Worm (Caenorhabditis elegans) whole organism, early embryonic: ENCODE results near the gene srw-10.

Source experiments
- B0310.2 ChIP-seq: sonication (generic microtip); optimal IDR thresholded peaks from 2 replicates; lab custom pipeline; 2016; ENCODE audit warnings: mild to moderate bottlenecking, missing genetic modification characterization, missing compliant biosample characterization
- F13C5.2 ChIP-seq: sonication (generic microtip); optimal IDR thresholded peaks from 2 replicates; lab custom pipeline; 2017; ENCODE audit warnings: mild to moderate bottlenecking, missing genetic modification characterization, inconsistent platforms, missing compliant biosample characterization
- aly-1 ChIP-seq: sonication (generic microtip); optimal IDR thresholded peaks from 2 replicates; lab custom pipeline; 2016; ENCODE audit warnings: missing genetic modification characterization, missing compliant biosample characterization
- ama-1 ChIP-seq: fragments of 150-350 bp; optimal IDR thresholded peaks from 2 replicates; lab custom pipeline; 2014
- ceh-13 ChIP-seq: fragments of 200-800 bp; sonication (Bioruptor generic); optimal IDR thresholded peaks from 2 replicates; lab custom pipeline; 2018; ENCODE audit warnings: mild to moderate bottlenecking, missing genetic modification characterization, missing compliant biosample characterization
- ceh-36 ChIP-seq: sonication (generic microtip); optimal IDR thresholded peaks from 2 replicates; lab custom pipeline; 2016; ENCODE audit warnings: missing genetic modification characterization, inconsistent platforms, missing compliant biosample characterization
- ets-7 ChIP-seq: sonication (generic microtip); optimal IDR thresholded peaks from 2 replicates; lab custom pipeline; 2016; ENCODE audit warnings: missing genotype, missing genetic modification characterization, missing compliant biosample characterization
- flt-1 ChIP-seq: fragments of 200-800 bp; sonication (Bioruptor generic); IDR thresholded peaks from 2 replicates; pipeline ENCODE4 v1.3.6; 2022; ENCODE audit warnings: missing genetic modification characterization, missing compliant biosample characterization
- hmbx-1 ChIP-seq: sonication (generic microtip); optimal IDR thresholded peaks from 2 replicates; lab custom pipeline; 2016; ENCODE audit warnings: mild to moderate bottlenecking, missing genetic modification characterization, missing compliant biosample characterization
- hmg-4 ChIP-seq: fragments of 200-800 bp; sonication (Bioruptor generic); optimal IDR thresholded peaks from 2 replicates; lab custom pipeline; 2018; ENCODE audit warnings: mild to moderate bottlenecking, missing genetic modification characterization, missing compliant biosample characterization
- hnd-1 ChIP-seq: sonication (generic microtip); optimal IDR thresholded peaks from 2 replicates; lab custom pipeline; 2016; ENCODE audit warnings: missing genetic modification characterization, missing compliant biosample characterization
- pes-1 ChIP-seq: fragments of 200-800 bp; sonication (Bioruptor generic); IDR thresholded peaks from 2 replicates; pipeline ENCODE4 v1.3.6; 2022; ENCODE audit warnings: missing genetic modification reagents, missing genetic modification characterization, missing compliant biosample characterization
- scrt-1 ChIP-seq: fragments of 200-800 bp; sonication (Bioruptor generic); IDR thresholded peaks from 2 replicates; pipeline ENCODE4 v1.3.6; 2022; ENCODE audit warnings: missing genetic modification characterization, missing compliant biosample characterization
- sea-1 ChIP-seq: fragments of 200-800 bp; sonication (Bioruptor generic); conservative IDR thresholded peaks from 2 replicates; pipeline ENCODE4 v1.3.6; 2022; ENCODE audit warnings: missing genetic modification characterization, missing compliant biosample characterization
- tbx-11 ChIP-seq: fragments of 200-800 bp; sonication (Bioruptor generic); IDR thresholded peaks from 2 replicates; pipeline ENCODE4 v1.3.6; 2022; ENCODE audit warnings: missing genetic modification characterization, missing compliant biosample characterization
- tbx-37 ChIP-seq: fragments of 200-800 bp; sonication (Bioruptor generic); conservative IDR thresholded peaks from 2 replicates; pipeline ENCODE4 v1.3.6; 2022; ENCODE audit warnings: missing genetic modification reagents, missing genetic modification characterization, missing compliant biosample characterization
- tra-4 ChIP-seq: sonication (generic microtip); optimal IDR thresholded peaks from 2 replicates; lab custom pipeline; 2017; ENCODE audit warnings: missing genetic modification characterization, missing compliant biosample characterization

The srw-10 gene

DNA sequence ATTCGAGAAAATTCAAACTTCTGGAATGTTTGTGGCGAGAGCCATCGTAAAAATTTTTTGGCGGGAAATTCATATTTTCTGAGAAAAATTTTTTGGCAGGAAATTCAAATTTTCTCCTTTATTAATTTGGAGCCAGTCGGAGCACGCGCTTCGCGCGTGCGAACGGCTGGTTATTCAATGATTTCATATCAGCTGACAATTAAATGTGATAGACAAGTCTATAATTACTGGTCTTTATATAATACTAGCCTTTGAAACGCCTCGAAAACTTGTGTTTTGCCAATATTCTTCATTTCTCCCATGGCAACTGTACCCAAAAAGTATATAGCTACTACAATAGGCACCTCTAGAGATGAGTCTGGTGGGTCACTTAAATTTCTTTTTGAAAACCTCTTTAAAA, at the start of gene srw-10:
srw-10 (plus strand) TSS at position 301 of the 400 bp plus-strand sequence.
- TF ChIP-seq tra-4 (tag; lab: Kevin White, UChicago) (no peak), B0310.2 (tag; lab: Kevin White, UChicago) (no peak), ceh-13 (GFP tag; lab: Kevin White, UChicago) (no peak), hmbx-1 (tag; lab: Kevin White, UChicago) (no peak), sea-1 (GFP tag; lab: Robert Waterston, UW) (no peak), scrt-1 (GFP tag; lab: Robert Waterston, UW) (no peak), tbx-11 (GFP tag; lab: Robert Waterston, UW) (no peak), hnd-1 (tag; lab: Kevin White, UChicago) (no peak), aly-1 (tag; lab: Kevin White, UChicago) (no peak), ets-7 (tag; lab: Kevin White, UChicago) (no peak), pes-1 (GFP tag; lab: Robert Waterston, UW) (no peak), ceh-36 (tag; lab: Kevin White, UChicago) (no peak), ama-1 (lab: Kevin White, UChicago) (no peak), tbx-37 (GFP tag; lab: Robert Waterston, UW) (no peak), hmg-4 (GFP tag; lab: Kevin White, UChicago) (no peak), flt-1 (GFP tag; lab: Robert Waterston, UW) (no peak), F13C5.2 (tag; lab: Kevin White, UChicago) (no peak)

DNA sequence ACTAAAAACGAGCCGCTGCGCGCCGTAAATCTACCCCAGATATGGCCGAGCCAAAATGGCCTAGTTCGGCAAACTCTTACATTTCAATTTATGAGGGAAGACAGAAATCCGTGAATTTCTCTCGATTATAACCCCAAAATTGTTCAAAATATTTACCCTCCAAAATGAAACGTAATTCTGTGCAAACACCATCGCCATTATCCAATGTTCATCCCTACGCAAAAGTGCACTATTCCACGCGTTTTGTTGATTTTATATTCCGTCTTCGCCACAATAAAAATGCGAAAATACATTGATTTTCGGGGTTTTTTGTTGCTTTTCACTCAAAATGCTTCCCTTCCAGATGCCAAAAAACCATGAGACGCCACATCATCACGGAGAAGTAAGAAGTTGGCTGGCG, 43.9 kb upstream of the srw-10 start, which contains the start of gene hut-1:
hut-1 (plus strand) TSS at position 344 of the 400 bp plus-strand sequence.
- 0 out of 2 replicates have a peak, but pooled peaks have one; percentile 2 for TF ChIP-seq tbx-37 (GFP tag; lab: Robert Waterston, UW)
- TF ChIP-seq hmg-4 (GFP tag; lab: Kevin White, UChicago), result peak; percentile 20
- no peak for TF ChIP-seq hmbx-1 (tag; lab: Kevin White, UChicago)
- TF ChIP-seq F13C5.2 (tag; lab: Kevin White, UChicago), result peak; percentile 29
- TF ChIP-seq pes-1 (GFP tag; lab: Robert Waterston, UW), result no peak
- no peak for TF ChIP-seq scrt-1 (GFP tag; lab: Robert Waterston, UW)
- TF ChIP-seq sea-1 (GFP tag; lab: Robert Waterston, UW), result no peak

DNA sequence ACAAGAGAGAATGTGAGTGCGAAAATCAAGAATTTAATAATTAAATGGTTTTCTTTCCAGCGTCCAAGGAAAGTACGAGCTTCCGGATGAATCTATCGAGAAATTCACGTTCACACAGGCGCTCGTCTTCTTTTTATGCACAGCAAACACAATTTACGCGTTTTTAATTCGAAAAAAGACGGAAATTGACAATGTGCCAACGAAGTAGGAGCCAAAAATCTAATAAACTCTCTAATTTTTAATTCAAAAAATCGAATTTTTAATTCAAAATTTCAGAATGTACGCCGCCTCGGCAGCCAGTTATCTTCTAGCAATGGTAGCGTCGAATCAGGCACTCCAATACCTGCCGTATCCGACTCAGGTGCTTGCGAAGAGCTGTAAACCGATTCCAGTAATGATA, 43.5 kb upstream of the srw-10 start:
- TF ChIP-seq hnd-1 (tag; lab: Kevin White, UChicago) (no peak), flt-1 (GFP tag; lab: Robert Waterston, UW) (no peak), pes-1 (GFP tag; lab: Robert Waterston, UW) (no peak), B0310.2 (tag; lab: Kevin White, UChicago) (no peak), ama-1 (lab: Kevin White, UChicago) (no peak), ets-7 (tag; lab: Kevin White, UChicago) (no peak), hmg-4 (GFP tag; lab: Kevin White, UChicago) (no peak), F13C5.2 (tag; lab: Kevin White, UChicago) (no peak), tbx-11 (GFP tag; lab: Robert Waterston, UW) (no peak), aly-1 (tag; lab: Kevin White, UChicago) (no peak), ceh-13 (GFP tag; lab: Kevin White, UChicago) (no peak), sea-1 (GFP tag; lab: Robert Waterston, UW) (no peak), tra-4 (tag; lab: Kevin White, UChicago) (no peak), scrt-1 (GFP tag; lab: Robert Waterston, UW) (no peak), tbx-37 (GFP tag; lab: Robert Waterston, UW) (no peak), ceh-36 (tag; lab: Kevin White, UChicago) (no peak), hmbx-1 (tag; lab: Kevin White, UChicago) (no peak)

DNA sequence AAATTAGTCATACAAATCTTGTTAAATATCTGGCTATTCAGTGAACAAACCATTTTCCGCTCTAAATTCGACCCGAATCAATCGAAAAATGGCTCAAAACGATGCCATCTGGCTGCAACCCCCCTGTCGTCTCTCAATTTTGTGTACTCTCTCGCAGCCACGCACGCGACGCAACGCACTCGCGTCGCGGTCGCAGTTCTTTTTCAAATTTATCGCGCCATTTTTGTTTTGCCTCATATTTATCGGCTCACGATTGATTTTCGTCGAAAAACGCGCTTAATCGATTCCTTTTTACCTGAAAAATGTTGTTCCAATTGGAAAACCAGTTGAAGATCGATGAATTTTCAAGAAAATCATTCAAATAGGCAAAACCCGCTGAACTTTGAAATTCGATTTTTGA, 41.3 kb upstream of the srw-10 start:
- TF ChIP-seq aly-1 (tag; lab: Kevin White, UChicago) (no peak), hmbx-1 (tag; lab: Kevin White, UChicago) (no peak), ama-1 (lab: Kevin White, UChicago) (peak; percentile 66), F13C5.2 (tag; lab: Kevin White, UChicago) (peak; percentile 27)

DNA sequence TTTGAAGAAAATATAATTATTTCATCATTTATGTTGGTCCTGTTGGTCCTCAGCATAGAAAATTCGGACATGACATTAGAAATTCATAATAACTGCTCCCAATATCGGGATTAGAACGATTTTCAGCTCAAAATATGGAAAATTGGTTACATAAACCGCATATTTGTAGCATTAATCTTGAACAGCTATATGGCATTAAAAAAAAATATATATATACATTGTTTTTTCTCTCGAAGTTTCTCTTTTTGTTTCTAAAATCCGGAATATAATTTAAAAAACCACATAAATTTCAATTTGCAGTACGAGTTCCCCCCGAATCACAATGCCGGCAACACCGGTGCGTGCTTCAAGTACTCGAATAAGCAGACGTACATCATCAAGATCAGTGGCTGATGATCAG, 40.9 kb upstream of the srw-10 start, which contains the start of gene ssl-1:
ssl-1 (plus strand) TSS at position 301 of the 400 bp plus-strand sequence.
- TF ChIP-seq hmg-4 (GFP tag; lab: Kevin White, UChicago) (no peak), tbx-37 (GFP tag; lab: Robert Waterston, UW) (no peak), hnd-1 (tag; lab: Kevin White, UChicago) (no peak), tbx-11 (GFP tag; lab: Robert Waterston, UW) (no peak), aly-1 (tag; lab: Kevin White, UChicago) (no peak), B0310.2 (tag; lab: Kevin White, UChicago) (no peak), ceh-36 (tag; lab: Kevin White, UChicago) (no peak), tra-4 (tag; lab: Kevin White, UChicago) (no peak), ama-1 (lab: Kevin White, UChicago) (no peak), hmbx-1 (tag; lab: Kevin White, UChicago) (no peak), flt-1 (GFP tag; lab: Robert Waterston, UW) (no peak), F13C5.2 (tag; lab: Kevin White, UChicago) (no peak), ets-7 (tag; lab: Kevin White, UChicago) (no peak), scrt-1 (GFP tag; lab: Robert Waterston, UW) (no peak), sea-1 (GFP tag; lab: Robert Waterston, UW) (no peak), pes-1 (GFP tag; lab: Robert Waterston, UW) (no peak), ceh-13 (GFP tag; lab: Kevin White, UChicago) (no peak)

ce11 chrIII:12728149-12728548, 27.0 kb upstream of the srw-10 start:
- TF ChIP-seq flt-1 (GFP tag; lab: Robert Waterston, UW), result no peak
- no peak; the same call in 1 of the 2 replicates for TF ChIP-seq pes-1 (GFP tag; lab: Robert Waterston, UW)
- no peak for TF ChIP-seq ama-1 (lab: Kevin White, UChicago)
- TF ChIP-seq scrt-1 (GFP tag; lab: Robert Waterston, UW), result no peak
- TF ChIP-seq ceh-13 (GFP tag; lab: Kevin White, UChicago), result no peak
- TF ChIP-seq hmg-4 (GFP tag; lab: Kevin White, UChicago), result no peak
- TF ChIP-seq aly-1 (tag; lab: Kevin White, UChicago), result no peak
- no peak for TF ChIP-seq tbx-37 (GFP tag; lab: Robert Waterston, UW)
- no peak for TF ChIP-seq tra-4 (tag; lab: Kevin White, UChicago)
- no peak for TF ChIP-seq ets-7 (tag; lab: Kevin White, UChicago)
- no peak for TF ChIP-seq sea-1 (GFP tag; lab: Robert Waterston, UW)
- TF ChIP-seq tbx-11 (GFP tag; lab: Robert Waterston, UW), result no peak
- no peak for TF ChIP-seq F13C5.2 (tag; lab: Kevin White, UChicago)
